Worm (Caenorhabditis elegans) whole organism, L1 larva: ENCODE measurements around the gene cnb-1.

Source experiments
- C04F5.9 ChIP-seq: sonication (generic microtip); optimal IDR thresholded peaks from 2 replicates; lab custom pipeline; 2016; ENCODE audit warnings: missing genetic modification characterization, missing compliant biosample characterization
- C16A3.4 ChIP-seq: fragments of 150-350 bp; optimal IDR thresholded peaks from 2 replicates; lab custom pipeline; 2014; ENCODE audit warnings: missing biosample characterization, missing genetic modification characterization
- C34B4.2 ChIP-seq: sonication (generic microtip); optimal IDR thresholded peaks from 2 replicates; lab custom pipeline; 2017; ENCODE audit warnings: mild to moderate bottlenecking, missing genetic modification characterization, missing compliant biosample characterization
- F16B12.6 ChIP-seq: fragments of 150-350 bp; optimal IDR thresholded peaks from 2 replicates; lab custom pipeline; 2014; ENCODE audit warnings: missing biosample characterization, missing genetic modification characterization
- Y116A8C.19 ChIP-seq: sonication (generic microtip); optimal IDR thresholded peaks from 2 replicates; lab custom pipeline; 2016; ENCODE audit warnings: missing compliant biosample characterization, missing genetic modification characterization, borderline replicate concordance
- aha-1 ChIP-seq: fragments of 150-350 bp; optimal IDR thresholded peaks from 2 replicates; lab custom pipeline; 2014; ENCODE audit warnings: missing biosample characterization, missing genetic modification characterization
- aly-2 ChIP-seq: fragments of 150-350 bp; optimal IDR thresholded peaks from 2 replicates; lab custom pipeline; 2014; ENCODE audit warnings: missing biosample characterization, missing genetic modification characterization
- ama-1 ChIP-seq: fragments of 150-350 bp; optimal IDR thresholded peaks from 2 replicates; lab custom pipeline; 2014
- ceh-63 ChIP-seq: fragments of 200-800 bp; sonication (Bioruptor generic); optimal IDR thresholded peaks from 2 replicates; lab custom pipeline; 2018; ENCODE audit warnings: mild to moderate bottlenecking, missing genetic modification characterization, missing compliant biosample characterization
- ceh-8 ChIP-seq: fragments of 200-800 bp; sonication (Bioruptor generic); optimal IDR thresholded peaks from 2 replicates; lab custom pipeline; 2018; ENCODE audit warnings: mild to moderate bottlenecking, missing genetic modification characterization, moderate library complexity, missing compliant biosample characterization
- ceh-90 ChIP-seq: sonication (generic microtip); optimal IDR thresholded peaks from 2 replicates; lab custom pipeline; 2016; ENCODE audit warnings: missing genetic modification characterization, missing compliant biosample characterization
- ces-1 ChIP-seq: fragments of 150-350 bp; optimal IDR thresholded peaks from 2 replicates; lab custom pipeline; 2014; ENCODE audit warnings: missing biosample characterization, missing genetic modification reagents, missing genetic modification characterization
- dsc-1 ChIP-seq: sonication (generic microtip); optimal IDR thresholded peaks from 2 replicates; lab custom pipeline; 2016; ENCODE audit warnings: mild to moderate bottlenecking, missing genetic modification characterization, missing compliant biosample characterization
- efl-1 ChIP-seq, 4 experiments: fragments of 150-350 bp; optimal IDR thresholded peaks in 3 of 4; peaks in 1 of 4; 1 replicate in 1 of 4; 2 replicates in 3 of 4; lab custom pipeline; 2014; ENCODE audit warnings: missing biosample characterization in 2 of 4, missing genetic modification characterization in 2 of 4, missing genetic modification reagents in 2 of 4
- egl-27 ChIP-seq, 2 experiments: fragments of 150-350 bp in 1 of 2; sonication (generic microtip); optimal IDR thresholded peaks; 3 replicates each; lab custom pipeline; 2017 to 2018; ENCODE audit warnings: missing biosample characterization in 2 of 2, missing genetic modification characterization in 2 of 2, missing genetic modification reagents in 2 of 2
- elt-3 ChIP-seq, 6 experiments: fragments of 150-350 bp in 1 of 6; sonication (generic microtip); optimal IDR thresholded peaks; 2 replicates each; lab custom pipeline; 2017 to 2018; ENCODE audit warnings: missing biosample characterization in 6 of 6, missing genetic modification characterization in 6 of 6, inconsistent platforms in 1 of 6
- fkh-10 ChIP-seq: sonication (generic microtip); optimal IDR thresholded peaks from 2 replicates; lab custom pipeline; 2017; ENCODE audit warnings: missing biosample characterization, missing genetic modification reagents, missing genetic modification characterization
- fkh-4 ChIP-seq: sonication (generic microtip); optimal IDR thresholded peaks from 2 replicates; lab custom pipeline; 2016; ENCODE audit warnings: missing compliant biosample characterization, missing genetic modification characterization, borderline replicate concordance
- fos-1 ChIP-seq: fragments of 150-350 bp; optimal IDR thresholded peaks from 2 replicates; lab custom pipeline; 2014; ENCODE audit warnings: missing biosample characterization, missing genetic modification characterization
- grh-1 ChIP-seq: fragments of 200-800 bp; sonication (Bioruptor generic); IDR thresholded peaks from 2 replicates; pipeline ENCODE4 v1.3.6; 2022; ENCODE audit warnings: missing genetic modification reagents, missing genetic modification characterization, missing compliant biosample characterization
- hlh-17 ChIP-seq: fragments of 200-800 bp; sonication (Bioruptor generic); optimal IDR thresholded peaks from 2 replicates; lab custom pipeline; 2018; ENCODE audit warnings: missing genetic modification characterization, mild to moderate bottlenecking, missing compliant biosample characterization, moderate library complexity, borderline replicate concordance
- hpl-2 ChIP-seq: fragments of 150-350 bp; optimal IDR thresholded peaks from 2 replicates; lab custom pipeline; 2014; ENCODE audit warnings: missing biosample characterization, missing genetic modification reagents, missing genetic modification characterization
- irx-1 ChIP-seq: sonication (generic microtip); optimal IDR thresholded peaks from 2 replicates; lab custom pipeline; 2016; ENCODE audit warnings: missing genetic modification characterization, missing compliant biosample characterization
- isw-1 ChIP-seq: fragments of 200-800 bp; sonication (Bioruptor generic); IDR thresholded peaks from 2 replicates; pipeline ENCODE4 v1.3.6; 2022; ENCODE audit warnings: missing genetic modification characterization, missing compliant biosample characterization
- jun-1 ChIP-seq: fragments of 150-350 bp; optimal IDR thresholded peaks from 2 replicates; lab custom pipeline; 2014; ENCODE audit warnings: missing biosample characterization, missing genetic modification reagents, missing genetic modification characterization
- lin-14 ChIP-seq: fragments of 200-800 bp; sonication (Bioruptor generic); optimal IDR thresholded peaks from 2 replicates; lab custom pipeline; 2018; ENCODE audit warnings: mild to moderate bottlenecking, missing genetic modification characterization, moderate library complexity, missing compliant biosample characterization
- lin-15B ChIP-seq: fragments of 150-350 bp; sonication (generic microtip); optimal IDR thresholded peaks from 3 replicates; lab custom pipeline; 2014; ENCODE audit warnings: missing biosample characterization, missing genetic modification characterization
- lin-35 ChIP-seq, 2 experiments: fragments of 150-350 bp; optimal IDR thresholded peaks; 2 replicates each; lab custom pipeline; 2014; ENCODE audit warnings: missing biosample characterization in 2 of 2, missing genetic modification characterization in 2 of 2, missing genetic modification reagents in 2 of 2
- lin-39 ChIP-seq: fragments of 150-350 bp; optimal IDR thresholded peaks from 2 replicates; lab custom pipeline; 2014; ENCODE audit warnings: missing biosample characterization, missing genetic modification reagents, missing genetic modification characterization
- lsy-2 ChIP-seq, 2 experiments: fragments of 150-350 bp; optimal IDR thresholded peaks; 2 replicates each; lab custom pipeline; 2014; ENCODE audit warnings: missing biosample characterization in 2 of 2, missing genetic modification characterization in 2 of 2
- mab-9 ChIP-seq: fragments of 200-800 bp; sonication (Bioruptor generic); IDR thresholded peaks from 2 replicates; pipeline ENCODE4 v1.3.6; 2022; ENCODE audit warnings: missing genetic modification reagents, missing genetic modification characterization, missing compliant biosample characterization
- mdl-1 ChIP-seq, 2 experiments: fragments of 150-350 bp; optimal IDR thresholded peaks; 2 replicates each; lab custom pipeline; 2014 to 2017; ENCODE audit warnings: missing biosample characterization in 2 of 2, missing genetic modification characterization in 2 of 2, inconsistent platforms in 1 of 2
- mef-2 ChIP-seq: fragments of 150-350 bp; optimal IDR thresholded peaks from 2 replicates; lab custom pipeline; 2014; ENCODE audit warnings: missing biosample characterization, missing genetic modification characterization
- nhr-11 ChIP-seq: fragments of 150-350 bp; optimal IDR thresholded peaks from 2 replicates; lab custom pipeline; 2014; ENCODE audit warnings: missing biosample characterization, missing genetic modification characterization
- nhr-19 ChIP-seq: fragments of 200-800 bp; sonication (Bioruptor generic); conservative IDR thresholded peaks from 2 replicates; pipeline ENCODE4 v1.3.6; 2022; ENCODE audit warnings: missing genetic modification characterization, missing compliant biosample characterization
- nhr-20 ChIP-seq: sonication (generic microtip); optimal IDR thresholded peaks from 2 replicates; lab custom pipeline; 2016; ENCODE audit warnings: mild to moderate bottlenecking, missing genetic modification characterization, missing compliant biosample characterization
- nhr-237 ChIP-seq: fragments of 150-350 bp; optimal IDR thresholded peaks from 2 replicates; lab custom pipeline; 2014; ENCODE audit warnings: missing biosample characterization, missing genetic modification characterization
- nhr-28 ChIP-seq: fragments of 150-350 bp; optimal IDR thresholded peaks from 2 replicates; lab custom pipeline; 2014; ENCODE audit warnings: missing biosample characterization, missing genetic modification characterization
- nhr-71 ChIP-seq: sonication (generic microtip); optimal IDR thresholded peaks from 2 replicates; lab custom pipeline; 2016; ENCODE audit warnings: mild to moderate bottlenecking, missing genetic modification characterization, moderate library complexity, missing compliant biosample characterization
- nhr-84 ChIP-seq: sonication (generic microtip); optimal IDR thresholded peaks from 2 replicates; lab custom pipeline; 2017; ENCODE audit warnings: missing biosample characterization, missing genetic modification characterization
- pag-3 ChIP-seq: sonication (generic microtip); optimal IDR thresholded peaks from 2 replicates; lab custom pipeline; 2017; ENCODE audit warnings: missing genetic modification characterization, mild to moderate bottlenecking, missing compliant biosample characterization, antibody characterized with exemption, borderline replicate concordance; ENCODE audit not compliant: insufficient read depth
- rnt-1 ChIP-seq: sonication (generic microtip); optimal IDR thresholded peaks from 2 replicates; lab custom pipeline; 2016; ENCODE audit warnings: mild to moderate bottlenecking, missing genetic modification characterization, moderate library complexity, missing compliant biosample characterization
- snpc-4 ChIP-seq: fragments of 150-350 bp; optimal IDR thresholded peaks from 2 replicates; lab custom pipeline; 2014; ENCODE audit warnings: missing biosample characterization, missing genetic modification characterization
- sptf-1 ChIP-seq: fragments of 150-350 bp; optimal IDR thresholded peaks from 2 replicates; lab custom pipeline; 2014; ENCODE audit warnings: missing biosample characterization, missing genetic modification characterization
- swsn-7 ChIP-seq: sonication (generic microtip); optimal IDR thresholded peaks from 2 replicates; lab custom pipeline; 2016; ENCODE audit warnings: missing genetic modification characterization, missing compliant biosample characterization
- tbx-2 ChIP-seq: sonication (generic microtip); optimal IDR thresholded peaks from 2 replicates; lab custom pipeline; 2016; ENCODE audit warnings: missing genetic modification characterization, missing compliant biosample characterization
- unc-30 ChIP-seq: sonication (generic microtip); optimal IDR thresholded peaks from 2 replicates; lab custom pipeline; 2017; ENCODE audit warnings: missing biosample characterization, missing genetic modification characterization
- unc-62 ChIP-seq: fragments of 150-350 bp; optimal IDR thresholded peaks from 2 replicates; lab custom pipeline; 2014; ENCODE audit warnings: missing biosample characterization, missing genetic modification reagents, missing genetic modification characterization
- unc-86 ChIP-seq: sonication (generic microtip); optimal IDR thresholded peaks from 2 replicates; lab custom pipeline; 2016; ENCODE audit warnings: missing genetic modification characterization, missing compliant biosample characterization
- xbp-1 ChIP-seq: sonication (generic microtip); optimal IDR thresholded peaks from 2 replicates; lab custom pipeline; 2016; ENCODE audit warnings: missing genetic modification characterization, missing compliant biosample characterization
- zag-1 ChIP-seq: fragments of 150-350 bp; optimal IDR thresholded peaks from 2 replicates; lab custom pipeline; 2014; ENCODE audit warnings: missing biosample characterization, missing genetic modification characterization
- zip-4 ChIP-seq: fragments of 200-800 bp; sonication (Bioruptor generic); optimal IDR thresholded peaks from 2 replicates; lab custom pipeline; 2018; ENCODE audit warnings: mild to moderate bottlenecking, missing genetic modification characterization, moderate library complexity, missing compliant biosample characterization

Gene cnb-1

ce11 chrV:11375150-11375792 lies at the start of gene cnb-1:
cnb-1 (plus strand) TSS chrV:11375742.
- TF ChIP-seq lin-39 (tag; lab: Kevin White, UChicago) = no peak
- TF ChIP-seq aha-1 = peak; percentile 10
- TF ChIP-seq nhr-237 (tag; lab: Kevin White, UChicago) = no peak
- TF ChIP-seq ceh-90 (tag; lab: Kevin White, UChicago) = no peak
- peak; percentile 55 for TF ChIP-seq snpc-4
- no peak for TF ChIP-seq hlh-17
- TF ChIP-seq nhr-19 (GFP tag; lab: Robert Waterston, UW) = peak; percentile 62
- peak; percentile 17 for TF ChIP-seq nhr-11 (tag; lab: Kevin White, UChicago)
- TF ChIP-seq elt-3 (tag; optimal IDR thresholded peaks at IDR 0.05; lab: Kevin White, UChicago) = no peak
- TF ChIP-seq unc-86 (tag; lab: Kevin White, UChicago) = peak; percentile 81
- peak; percentile 66 to 73 for TF ChIP-seq lsy-2 (tag; optimal IDR thresholded peaks at IDR 0.05; lab: Kevin White, UChicago)
- TF ChIP-seq fos-1 (tag; lab: Kevin White, UChicago) = peak; percentile 36
- peak; percentile 88 for TF ChIP-seq nhr-71 (tag; lab: Kevin White, UChicago)
- TF ChIP-seq lin-15B (tag; lab: Kevin White, UChicago) = no peak
- no peak for TF ChIP-seq zag-1
- peak; percentile 41 for TF ChIP-seq isw-1 (GFP tag; lab: Robert Waterston, UW)
- TF ChIP-seq lin-14 (GFP tag; lab: Kevin White, UChicago) = peak; percentile 96
- TF ChIP-seq efl-1 (optimal IDR thresholded peaks at IDR 0.05; lab: Kevin White, UChicago) = peak; percentile 74 to 85
- TF ChIP-seq efl-1 (GFP tag; optimal IDR thresholded peaks at IDR 0.05 in 1 of 2; lab: Kevin White, UChicago) = peak; percentile 39 to 93
- TF ChIP-seq mab-9 (GFP tag; lab: Robert Waterston, UW) = peak; percentile 52; the same call in 1 of the 2 replicates
- peak; percentile 29 for TF ChIP-seq ama-1 (lab: Kevin White, UChicago)
- TF ChIP-seq unc-62 (GFP tag; lab: Kevin White, UChicago) = no peak
- TF ChIP-seq mdl-1 (tag; optimal IDR thresholded peaks at IDR 0.05; lab: Kevin White, UChicago) = peak in 1 of 2 experiments; percentile 37
- TF ChIP-seq aly-2 = peak; percentile 10
- peak; percentile 48 to 58 for TF ChIP-seq lin-35 (GFP tag; optimal IDR thresholded peaks at IDR 0.05; lab: Kevin White, UChicago)
- TF ChIP-seq grh-1 (GFP tag; lab: Robert Waterston, UW) = no peak
- TF ChIP-seq xbp-1 (tag; lab: Kevin White, UChicago) = peak; percentile 60
- no peak for TF ChIP-seq nhr-28 (tag; lab: Kevin White, UChicago)
- TF ChIP-seq ceh-8 (GFP tag; lab: Kevin White, UChicago) = no peak
- TF ChIP-seq F16B12.6 (tag; lab: Kevin White, UChicago) = no peak
- no peak for TF ChIP-seq pag-3
- peak; percentile 45 for TF ChIP-seq fkh-10
- TF ChIP-seq ceh-63 (GFP tag; lab: Kevin White, UChicago) = no peak
- peak; percentile 83 for TF ChIP-seq swsn-7 (tag; lab: Kevin White, UChicago)
- no peak for TF ChIP-seq C04F5.9
- no peak for TF ChIP-seq zip-4
- TF ChIP-seq rnt-1 (tag; lab: Kevin White, UChicago) = peak; percentile 58
- TF ChIP-seq mef-2 (tag; lab: Kevin White, UChicago) = no peak
- TF ChIP-seq egl-27 (tag; optimal IDR thresholded peaks at IDR 0.05; lab: Kevin White, UChicago) = no peak
- peak; percentile 94 for TF ChIP-seq dsc-1 (tag; lab: Kevin White, UChicago)
- peak; percentile 79 for TF ChIP-seq tbx-2 (tag; lab: Kevin White, UChicago)
- no peak for TF ChIP-seq ces-1 (GFP tag; lab: Kevin White, UChicago)
- TF ChIP-seq C16A3.4 (tag; lab: Kevin White, UChicago) = no peak
- peak; percentile 55 for TF ChIP-seq irx-1 (tag; lab: Kevin White, UChicago)
- no peak for TF ChIP-seq Y116A8C.19 (tag; lab: Kevin White, UChicago)
- peak; percentile 59 for TF ChIP-seq nhr-20 (tag; lab: Kevin White, UChicago)
- TF ChIP-seq hpl-2 (GFP tag; lab: Kevin White, UChicago) = no peak
- no peak for TF ChIP-seq sptf-1 (tag; lab: Kevin White, UChicago)
- peak; percentile 56 for TF ChIP-seq jun-1 (tag; lab: Kevin White, UChicago)
- no peak for TF ChIP-seq C34B4.2
- TF ChIP-seq unc-30 (tag; lab: Kevin White, UChicago) = no peak
- TF ChIP-seq fkh-4 = peak; percentile 63
- no peak for TF ChIP-seq nhr-84
